ENCODE assay signal across 2 worm cellular contexts in genomic region chrV:5433020-5433419, ce11.
TF ChIP-seq lines count a peak whose summit lies in the region.

Gene acl-6 (plus strand): TSS chrV:5433386.

TF ChIP-seq in whole organism, L4 larva, 104 proteins besides CTCF, POLR2A, EP300 and RAD21 (continued from another document):
- TF ChIP-seq zfp-2 (tag; optimal IDR thresholded peaks at IDR 0.05; lab: Kevin White, UChicago): no peak
- TF ChIP-seq R02D3.7 (tag; optimal IDR thresholded peaks at IDR 0.05; lab: Kevin White, UChicago): no peak
- no peak for TF ChIP-seq zip-11 (GFP tag; IDR thresholded peaks at IDR 0.05; lab: Robert Waterston, UW)
- TF ChIP-seq skn-1 (tag; optimal IDR thresholded peaks at IDR 0.05; lab: Kevin White, UChicago): no peak
- peak in 1 of 2 experiments; percentile 22 for TF ChIP-seq daf-16 (GFP tag; optimal IDR thresholded peaks at IDR 0.05; lab: Kevin White, UChicago)
- TF ChIP-seq daf-16 (tag; optimal IDR thresholded peaks at IDR 0.05; lab: Kevin White, UChicago): peak; percentile 85
- TF ChIP-seq spr-3 (GFP tag; optimal IDR thresholded peaks at IDR 0.05; lab: Kevin White, UChicago): no peak
- no peak for TF ChIP-seq nhr-41 (GFP tag; IDR thresholded peaks at IDR 0.05; lab: Robert Waterston, UW)
- no peak for TF ChIP-seq lir-3 (tag; optimal IDR thresholded peaks at IDR 0.05; lab: Kevin White, UChicago)
- TF ChIP-seq Y105C5A.15 (GFP tag; IDR thresholded peaks at IDR 0.05; lab: Robert Waterston, UW): no peak
- no peak for TF ChIP-seq nhr-111 (GFP tag; optimal IDR thresholded peaks at IDR 0.05; lab: Kevin White, UChicago)
- TF ChIP-seq zag-1 (tag; optimal IDR thresholded peaks at IDR 0.05; lab: Kevin White, UChicago): no peak
- no peak for TF ChIP-seq attf-4 (tag; optimal IDR thresholded peaks at IDR 0.05; lab: Kevin White, UChicago)
- TF ChIP-seq php-3 (GFP tag; IDR thresholded peaks at IDR 0.05; lab: Robert Waterston, UW): peak; percentile 85
- no peak for TF ChIP-seq sdz-12 (GFP tag; optimal IDR thresholded peaks at IDR 0.05; lab: Kevin White, UChicago)
- TF ChIP-seq mxl-3 (GFP tag; optimal IDR thresholded peaks at IDR 0.05; lab: Kevin White, UChicago): peak; percentile 67
- no peak for TF ChIP-seq Y75B8A.6 (GFP tag; IDR thresholded peaks at IDR 0.05; lab: Robert Waterston, UW)
- peak; percentile 97 for TF ChIP-seq nhr-28 (tag; optimal IDR thresholded peaks at IDR 0.05; lab: Kevin White, UChicago)
- no peak for TF ChIP-seq unc-62 (GFP tag; optimal IDR thresholded peaks at IDR 0.05 in 1 of 2; lab: Kevin White, UChicago)
- TF ChIP-seq unc-62 (tag; optimal IDR thresholded peaks at IDR 0.05; lab: Kevin White, UChicago): no peak
- TF ChIP-seq egl-43 (GFP tag; IDR thresholded peaks at IDR 0.05; lab: Robert Waterston, UW): no peak
- no peak for TF ChIP-seq zfp-3 (GFP tag; conservative IDR thresholded peaks at IDR 0.05; lab: Robert Waterston, UW)
- no peak for TF ChIP-seq snpc-4 (tag; optimal IDR thresholded peaks at IDR 0.05; lab: Kevin White, UChicago)
- TF ChIP-seq dve-1 (tag; optimal IDR thresholded peaks at IDR 0.05; lab: Kevin White, UChicago; ENCODE audit: insufficient read depth): peak; percentile 89
- no peak for TF ChIP-seq T20F7.1 (GFP tag; optimal IDR thresholded peaks at IDR 0.05; lab: Kevin White, UChicago)
- TF ChIP-seq dmd-8 (GFP tag; IDR thresholded peaks at IDR 0.05; lab: Robert Waterston, UW): no peak
- no peak for TF ChIP-seq daf-19 (GFP tag; conservative IDR thresholded peaks at IDR 0.05; lab: Robert Waterston, UW)
- TF ChIP-seq ZK546.5 (tag; optimal IDR thresholded peaks at IDR 0.05; lab: Kevin White, UChicago): no peak
- TF ChIP-seq lin-39 (tag; optimal IDR thresholded peaks at IDR 0.05; lab: Kevin White, UChicago): no peak
- no peak for TF ChIP-seq mxl-2 (GFP tag; conservative IDR thresholded peaks at IDR 0.05; lab: Robert Waterston, UW)
- TF ChIP-seq hlh-11 (tag; optimal IDR thresholded peaks at IDR 0.05; lab: Kevin White, UChicago): peak; percentile 88
- TF ChIP-seq F49E8.2 (tag; optimal IDR thresholded peaks at IDR 0.05; lab: Kevin White, UChicago; ENCODE audit: borderline replicate concordance): no peak
- no peak for TF ChIP-seq fos-1 (tag; optimal IDR thresholded peaks at IDR 0.05; lab: Kevin White, UChicago)
- no peak for TF ChIP-seq ama-1 (optimal IDR thresholded peaks at IDR 0.05; lab: Kevin White, UChicago)
- no peak for TF ChIP-seq ctbp-1 (GFP tag; IDR thresholded peaks at IDR 0.05; lab: Robert Waterston, UW)
- no peak for TF ChIP-seq ztf-11 (tag; optimal IDR thresholded peaks at IDR 0.05; lab: Kevin White, UChicago)
- TF ChIP-seq nhr-77 (tag; optimal IDR thresholded peaks at IDR 0.05; lab: Kevin White, UChicago): peak; percentile 95
- no peak for TF ChIP-seq hif-1 (tag; optimal IDR thresholded peaks at IDR 0.05; lab: Kevin White, UChicago)
- no peak for TF ChIP-seq Y5F2A.4 (GFP tag; optimal IDR thresholded peaks at IDR 0.05; lab: Kevin White, UChicago)
- TF ChIP-seq lin-1 (GFP tag; IDR thresholded peaks at IDR 0.05; lab: Robert Waterston, UW): 0 out of 2 replicates have a peak, but pooled peaks have one; percentile 34
- TF ChIP-seq nhr-10 (tag; optimal IDR thresholded peaks at IDR 0.05; lab: Kevin White, UChicago): no peak
- TF ChIP-seq lim-7 (GFP tag; IDR thresholded peaks at IDR 0.05; lab: Robert Waterston, UW): no peak
- TF ChIP-seq aha-1 (tag; lab: Kevin White, UChicago): peak; percentile 79
- TF ChIP-seq jun-1 (tag; optimal IDR thresholded peaks at IDR 0.05; lab: Kevin White, UChicago): no peak
- TF ChIP-seq hlh-30 (tag; optimal IDR thresholded peaks at IDR 0.05; lab: Kevin White, UChicago; ENCODE audit: insufficient read depth): peak; percentile 67
- no peak for TF ChIP-seq ces-1 (GFP tag; optimal IDR thresholded peaks at IDR 0.05; lab: Kevin White, UChicago)
- TF ChIP-seq ceh-62 (tag; optimal IDR thresholded peaks at IDR 0.05; lab: Kevin White, UChicago): no peak
- no peak for TF ChIP-seq fkh-10 (GFP tag; optimal IDR thresholded peaks at IDR 0.05; lab: Kevin White, UChicago)
- no peak for TF ChIP-seq ceh-28 (tag; optimal IDR thresholded peaks at IDR 0.05; lab: Kevin White, UChicago)
- no peak for TF ChIP-seq nhr-237 (tag; optimal IDR thresholded peaks at IDR 0.05; lab: Kevin White, UChicago)
- TF ChIP-seq D1046.2 (GFP tag; IDR thresholded peaks at IDR 0.05; lab: Robert Waterston, UW): no peak
- TF ChIP-seq tag-97 (GFP tag; IDR thresholded peaks at IDR 0.05; lab: Robert Waterston, UW): no peak

TF ChIP-seq in whole organism, young adult, 124 proteins besides CTCF, POLR2A, EP300 and RAD21 (continued from another document):
- TF ChIP-seq ceh-27 (GFP tag; optimal IDR thresholded peaks at IDR 0.05; lab: Kevin White, UChicago) (no peak), mel-28 (tag; optimal IDR thresholded peaks at IDR 0.05; lab: Kevin White, UChicago; ENCODE audit: borderline replicate concordance) (no peak), D2030.7 (GFP tag; IDR thresholded peaks at IDR 0.05; lab: Robert Waterston, UW) (no peak), ZK185.1 (tag; optimal IDR thresholded peaks at IDR 0.05; lab: Kevin White, UChicago; ENCODE audit: poor library complexity, severe bottlenecking) (no peak), hlh-26 (GFP tag; conservative IDR thresholded peaks at IDR 0.05; lab: Robert Waterston, UW) (no peak), rpc-1 (optimal IDR thresholded peaks at IDR 0.05; lab: Kevin White, UChicago) (no peak), rpc-1 (tag; optimal IDR thresholded peaks at IDR 0.05; lab: Kevin White, UChicago) (no peak)
